Worm (Caenorhabditis elegans) whole organism, early embryonic: Measurements from ENCODE around the gene M05D6.1.

Experiments used
- ama-1 ChIP-seq: fragments of 150-350 bp; optimal IDR thresholded peaks from 2 replicates; lab custom pipeline; 2014
- ceh-36 ChIP-seq: sonication (generic microtip); optimal IDR thresholded peaks from 2 replicates; lab custom pipeline; 2016; ENCODE audit warnings: missing genetic modification characterization, inconsistent platforms, missing compliant biosample characterization
- hnd-1 ChIP-seq: sonication (generic microtip); optimal IDR thresholded peaks from 2 replicates; lab custom pipeline; 2016; ENCODE audit warnings: missing genetic modification characterization, missing compliant biosample characterization
- pes-1 ChIP-seq: fragments of 200-800 bp; sonication (Bioruptor generic); IDR thresholded peaks from 2 replicates; pipeline ENCODE4 v1.3.6; 2022; ENCODE audit warnings: missing genetic modification reagents, missing genetic modification characterization, missing compliant biosample characterization
- tra-4 ChIP-seq: sonication (generic microtip); optimal IDR thresholded peaks from 2 replicates; lab custom pipeline; 2017; ENCODE audit warnings: missing genetic modification characterization, missing compliant biosample characterization

- TF ChIP-seq ceh-36 (tag; lab: Kevin White, UChicago) (no peak), pes-1 (no peak), ama-1 (lab: Kevin White, UChicago) (no peak), tra-4 (tag; lab: Kevin White, UChicago) (no peak), hnd-1 (tag; lab: Kevin White, UChicago) (no peak)
Observed at ce11 chrII:8483124-8483792, 8.1 kb upstream of the M05D6.1 start.
